Fruit fly (Drosophila melanogaster) Kc167 (cell line): Measurements from ENCODE around the gene CG34039.

ENCODE experiments used
- h ChIP-seq: fragments of >200 bp; optimal IDR thresholded peaks from 3 replicates; lab custom pipeline; 2018; ENCODE audit warnings: missing external identifiers
- insv ChIP-seq: fragments of >200 bp; optimal IDR thresholded peaks from 3 replicates; lab custom pipeline; 2018; ENCODE audit warnings: missing external identifiers

DNA sequence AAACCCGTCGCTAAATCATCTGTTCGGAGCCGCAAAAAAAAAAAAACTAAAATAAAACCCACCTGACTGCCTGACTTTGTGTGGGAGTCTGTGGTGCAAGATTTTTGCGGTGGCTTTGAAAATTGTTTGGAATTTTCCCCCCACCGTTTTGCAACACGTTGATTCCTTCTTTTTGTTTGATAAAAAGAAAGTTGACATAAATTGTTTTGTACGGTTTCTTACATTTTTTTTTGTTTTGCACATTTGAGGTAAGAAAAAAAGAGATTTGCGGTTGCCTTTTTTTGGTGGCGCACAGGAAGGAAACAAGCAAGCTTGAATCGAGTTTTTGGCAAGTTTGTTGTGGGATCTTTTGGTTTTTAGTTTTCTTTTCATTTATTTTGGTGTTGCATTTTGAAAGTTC lies 44.1 kb upstream of the CG34039 start:
- TF ChIP-seq insv (lab: Kevin White, UChicago) (no peak), h (lab: Kevin White, UChicago) (no peak)
